Fruit fly (Drosophila melanogaster) whole organism, embryonic: ENCODE data around the gene CG13258.

Source experiments
- B-H2 ChIP-seq: fragments of 200-800 bp; sonication (Bioruptor generic); optimal IDR thresholded peaks from 2 replicates; lab custom pipeline; 2018; ENCODE audit warnings: missing biosample characterization, mild to moderate bottlenecking, missing genetic modification characterization
- Bgb ChIP-seq: fragments of 200-800 bp; sonication (Bioruptor generic); IDR thresholded peaks from 2 replicates; pipeline ENCODE4 v1.3.6; 2022; ENCODE audit warnings: missing biosample characterization, missing genetic modification characterization; ENCODE audit not compliant: partially characterized antibody
- C15 ChIP-seq: fragments of 200-800 bp; sonication (Bioruptor generic); IDR thresholded peaks from 3 replicates; pipeline ENCODE4 v1.3.6; 2022; ENCODE audit warnings: missing biosample characterization, missing genetic modification characterization
- CG11093 ChIP-seq: fragments of 200-800 bp; sonication (Bioruptor generic); IDR thresholded peaks from 3 replicates; pipeline ENCODE4 v1.3.6; 2022; ENCODE audit warnings: missing biosample characterization, missing genetic modification characterization
- CG12155 ChIP-seq: fragments of 200-800 bp; sonication (Bioruptor generic); optimal IDR thresholded peaks from 3 replicates; lab custom pipeline; 2016; ENCODE audit warnings: missing biosample characterization, missing genetic modification characterization
- CG1233 ChIP-seq: fragments of 200-800 bp; sonication (Bioruptor generic); optimal IDR thresholded peaks from 4 replicates; lab custom pipeline; 2018; ENCODE audit warnings: missing biosample characterization, mild to moderate bottlenecking, missing genetic modification characterization
- CG12744 ChIP-seq: fragments of 200-800 bp; sonication (Bioruptor generic); optimal IDR thresholded peaks from 2 replicates; lab custom pipeline; 2016; ENCODE audit warnings: missing biosample characterization, missing genetic modification characterization
- CG12769 ChIP-seq: fragments of 200-800 bp; sonication (Bioruptor generic); optimal IDR thresholded peaks from 2 replicates; lab custom pipeline; 2019; ENCODE audit warnings: missing biosample characterization, mild to moderate bottlenecking, missing genetic modification characterization, moderate library complexity
- CG12942 ChIP-seq: fragments of 200-800 bp; sonication (Bioruptor generic); optimal IDR thresholded peaks from 3 replicates; lab custom pipeline; 2016; ENCODE audit warnings: missing biosample characterization, missing genetic modification characterization
- CG14441 ChIP-seq: fragments of 200-800 bp; sonication (Bioruptor generic); IDR thresholded peaks from 2 replicates; pipeline ENCODE4 v1.3.6; 2022; ENCODE audit warnings: missing biosample characterization, missing genetic modification characterization
- CG14710 ChIP-seq: fragments of 200-800 bp; sonication (Bioruptor generic); optimal IDR thresholded peaks from 3 replicates; lab custom pipeline; 2019; ENCODE audit warnings: missing biosample characterization, mild to moderate bottlenecking, missing genetic modification characterization, moderate library complexity
- CG15011 ChIP-seq: fragments of 200-800 bp; sonication (Bioruptor generic); optimal IDR thresholded peaks from 3 replicates; lab custom pipeline; 2018; ENCODE audit warnings: missing biosample characterization, mild to moderate bottlenecking, missing genetic modification characterization
- CG15479 ChIP-seq: fragments of 200-800 bp; sonication (Bioruptor generic); optimal IDR thresholded peaks from 3 replicates; lab custom pipeline; 2019; ENCODE audit warnings: missing biosample characterization, mild to moderate bottlenecking, missing genetic modification characterization, moderate library complexity
- CG18262 ChIP-seq: fragments of 200-800 bp; optimal IDR thresholded peaks from 3 replicates; lab custom pipeline; 2019; ENCODE audit warnings: missing biosample characterization, mild to moderate bottlenecking, missing genetic modification characterization, moderate library complexity
- CG32767 ChIP-seq: fragments of 200-800 bp; sonication (Bioruptor generic); IDR thresholded peaks from 2 replicates; pipeline ENCODE4 v1.3.6; 2022; ENCODE audit warnings: missing biosample characterization, missing genetic modification characterization
- CG34224 ChIP-seq: fragments of 200-800 bp; sonication (Bioruptor generic); IDR thresholded peaks from 3 replicates; pipeline ENCODE4 v1.3.6; 2022; ENCODE audit warnings: missing biosample characterization, missing genetic modification characterization; ENCODE audit not compliant: partially characterized antibody
- CG5245 ChIP-seq: fragments of 200-800 bp; sonication (Bioruptor generic); optimal IDR thresholded peaks from 3 replicates; lab custom pipeline; 2016; ENCODE audit warnings: missing biosample characterization, missing genetic modification characterization
- CG5953 ChIP-seq: fragments of 200-800 bp; sonication (Bioruptor generic); IDR thresholded peaks from 2 replicates; pipeline ENCODE4 v1.3.6; 2022; ENCODE audit warnings: missing biosample characterization, missing genetic modification characterization
- CG7786 ChIP-seq: fragments of 200-800 bp; sonication (Bioruptor generic); optimal IDR thresholded peaks from 2 replicates; lab custom pipeline; 2016; ENCODE audit warnings: missing biosample characterization, missing genetic modification characterization
- ERR ChIP-seq: fragments of 200-800 bp; sonication (Bioruptor generic); optimal IDR thresholded peaks from 2 replicates; lab custom pipeline; 2016; ENCODE audit warnings: missing biosample characterization, missing genetic modification characterization
- Ets97D ChIP-seq: fragments of 200-800 bp; sonication (Bioruptor generic); optimal IDR thresholded peaks from 3 replicates; lab custom pipeline; 2016; ENCODE audit warnings: missing biosample characterization, missing genetic modification characterization
- HHEX ChIP-seq: fragments of 200-800 bp; sonication (Bioruptor generic); optimal IDR thresholded peaks from 3 replicates; lab custom pipeline; 2017; ENCODE audit warnings: missing biosample characterization, mild to moderate bottlenecking, missing genetic modification characterization, missing genetic modification reagents
- HLH4C ChIP-seq: fragments of 200-800 bp; sonication (Bioruptor generic); IDR thresholded peaks from 3 replicates; pipeline ENCODE4 v1.3.6; 2022; ENCODE audit warnings: missing biosample characterization, missing genetic modification characterization; ENCODE audit not compliant: partially characterized antibody
- HmgD ChIP-seq: fragments of 200-800 bp; sonication (Bioruptor generic); optimal IDR thresholded peaks from 3 replicates; lab custom pipeline; 2016; ENCODE audit warnings: missing biosample characterization, missing genetic modification characterization
- Mad ChIP-seq: fragments of 200-800 bp; sonication (Bioruptor generic); optimal IDR thresholded peaks from 2 replicates; lab custom pipeline; 2016; ENCODE audit warnings: missing biosample characterization, missing genetic modification characterization
- Oli ChIP-seq: fragments of 200-800 bp; sonication (Bioruptor generic); optimal IDR thresholded peaks from 2 replicates; lab custom pipeline; 2018; ENCODE audit warnings: missing biosample characterization, mild to moderate bottlenecking, missing genetic modification characterization, moderate library complexity
- Opbp ChIP-seq: fragments of 200-800 bp; sonication (Bioruptor generic); IDR thresholded peaks from 3 replicates; pipeline ENCODE4 v1.3.6; 2022; ENCODE audit warnings: missing biosample characterization, missing genetic modification characterization; ENCODE audit not compliant: partially characterized antibody
- PHDP ChIP-seq: fragments of 200-800 bp; sonication (Bioruptor generic); optimal IDR thresholded peaks from 3 replicates; lab custom pipeline; 2018; ENCODE audit warnings: missing biosample characterization, mild to moderate bottlenecking, missing genetic modification characterization, moderate library complexity
- ap ChIP-seq: fragments of 200-800 bp; sonication (Bioruptor generic); IDR thresholded peaks from 2 replicates; pipeline ENCODE4 v1.3.6; 2022; ENCODE audit warnings: missing biosample characterization, missing genetic modification characterization
- br ChIP-seq: fragments of >200 bp; optimal IDR thresholded peaks from 2 replicates; lab custom pipeline; 2017
- croc ChIP-seq: fragments of 200-800 bp; sonication (Bioruptor generic); conservative IDR thresholded peaks from 3 replicates; pipeline ENCODE4 v1.3.6; 2022; ENCODE audit warnings: missing biosample characterization, missing genetic modification characterization
- dmrt11E ChIP-seq: fragments of 200-800 bp; sonication (Bioruptor generic); optimal IDR thresholded peaks from 3 replicates; lab custom pipeline; 2018; ENCODE audit warnings: missing biosample characterization, mild to moderate bottlenecking, missing genetic modification characterization, moderate library complexity
- esg ChIP-seq: fragments of 200-800 bp; sonication (Bioruptor generic); conservative IDR thresholded peaks from 2 replicates; pipeline ENCODE4 v1.3.6; 2022; ENCODE audit warnings: missing biosample characterization, missing genetic modification characterization
- eve ChIP-seq, 2 experiments: fragments of >200 bp; optimal IDR thresholded peaks; 2 replicates each; lab custom pipeline; 2017; ENCODE audit warnings: missing biosample characterization in 2 of 2, missing genetic modification characterization in 2 of 2
- fd102C ChIP-seq: fragments of 200-800 bp; sonication (Bioruptor generic); optimal IDR thresholded peaks from 2 replicates; lab custom pipeline; 2018; ENCODE audit warnings: missing biosample characterization, mild to moderate bottlenecking, missing genetic modification characterization, moderate library complexity
- ftz-f1 ChIP-seq: fragments of 200-800 bp; sonication (Bioruptor generic); optimal IDR thresholded peaks from 2 replicates; lab custom pipeline; 2016; ENCODE audit warnings: missing biosample characterization, missing genetic modification characterization
- fu2 ChIP-seq: fragments of 200-800 bp; sonication (Bioruptor generic); optimal IDR thresholded peaks from 2 replicates; lab custom pipeline; 2016; ENCODE audit warnings: missing biosample characterization, missing genetic modification characterization
- gcm ChIP-seq: fragments of 200-800 bp; sonication (Bioruptor generic); optimal IDR thresholded peaks from 2 replicates; lab custom pipeline; 2019; ENCODE audit warnings: missing biosample characterization, mild to moderate bottlenecking, missing genetic modification characterization, moderate library complexity
- hbn ChIP-seq: fragments of 200-800 bp; sonication (Bioruptor generic); IDR thresholded peaks from 2 replicates; pipeline ENCODE4 v1.3.6; 2022; ENCODE audit warnings: missing biosample characterization, missing genetic modification characterization; ENCODE audit not compliant: partially characterized antibody
- hth ChIP-seq: fragments of >200 bp; optimal IDR thresholded peaks from 2 replicates; lab custom pipeline; 2017; ENCODE audit warnings: inconsistent platforms
- lola ChIP-seq, 3 experiments: fragments of >200 bp in 2 of 3; fragments of 200-800 bp in 1 of 3; sonication (Bioruptor generic) in 1 of 3; optimal IDR thresholded peaks; 2 replicates each; lab custom pipeline; 2017 to 2019; ENCODE audit warnings: missing biosample characterization in 3 of 3, missing genetic modification characterization in 3 of 3, mild to moderate bottlenecking in 1 of 3, moderate library complexity in 1 of 3
- luna ChIP-seq: fragments of 200-800 bp; sonication (Bioruptor generic); optimal IDR thresholded peaks from 2 replicates; lab custom pipeline; 2016; ENCODE audit warnings: missing biosample characterization, missing genetic modification characterization
- nmo ChIP-seq: fragments of 200-800 bp; sonication (Bioruptor generic); optimal IDR thresholded peaks from 2 replicates; lab custom pipeline; 2018; ENCODE audit warnings: missing biosample characterization, mild to moderate bottlenecking, missing genetic modification characterization, moderate library complexity
- onecut ChIP-seq: fragments of 200-800 bp; sonication (Bioruptor generic); IDR thresholded peaks from 2 replicates; pipeline ENCODE4 v1.3.6; 2022; ENCODE audit warnings: missing biosample characterization, missing genetic modification characterization
- otp ChIP-seq: fragments of 200-800 bp; sonication (Bioruptor generic); IDR thresholded peaks from 3 replicates; pipeline ENCODE4, ENCODE4 v1.3.6; 2022; ENCODE audit warnings: missing biosample characterization, missing genetic modification characterization
- sens ChIP-seq: fragments of 200-800 bp; sonication (Bioruptor generic); peaks from one replicate; lab custom pipeline; 2016; ENCODE audit warnings: missing biosample characterization, missing genetic modification characterization
- sens-2 ChIP-seq: fragments of 200-800 bp; sonication (Bioruptor generic); IDR thresholded peaks from 2 replicates; pipeline ENCODE4 v1.3.6; 2022; ENCODE audit warnings: missing biosample characterization, missing genetic modification characterization
- wek ChIP-seq: fragments of 200-800 bp; sonication (Bioruptor generic); optimal IDR thresholded peaks from 3 replicates; lab custom pipeline; 2018; ENCODE audit warnings: missing biosample characterization, mild to moderate bottlenecking, missing genetic modification characterization, moderate library complexity

CG13258 gene

DNA sequence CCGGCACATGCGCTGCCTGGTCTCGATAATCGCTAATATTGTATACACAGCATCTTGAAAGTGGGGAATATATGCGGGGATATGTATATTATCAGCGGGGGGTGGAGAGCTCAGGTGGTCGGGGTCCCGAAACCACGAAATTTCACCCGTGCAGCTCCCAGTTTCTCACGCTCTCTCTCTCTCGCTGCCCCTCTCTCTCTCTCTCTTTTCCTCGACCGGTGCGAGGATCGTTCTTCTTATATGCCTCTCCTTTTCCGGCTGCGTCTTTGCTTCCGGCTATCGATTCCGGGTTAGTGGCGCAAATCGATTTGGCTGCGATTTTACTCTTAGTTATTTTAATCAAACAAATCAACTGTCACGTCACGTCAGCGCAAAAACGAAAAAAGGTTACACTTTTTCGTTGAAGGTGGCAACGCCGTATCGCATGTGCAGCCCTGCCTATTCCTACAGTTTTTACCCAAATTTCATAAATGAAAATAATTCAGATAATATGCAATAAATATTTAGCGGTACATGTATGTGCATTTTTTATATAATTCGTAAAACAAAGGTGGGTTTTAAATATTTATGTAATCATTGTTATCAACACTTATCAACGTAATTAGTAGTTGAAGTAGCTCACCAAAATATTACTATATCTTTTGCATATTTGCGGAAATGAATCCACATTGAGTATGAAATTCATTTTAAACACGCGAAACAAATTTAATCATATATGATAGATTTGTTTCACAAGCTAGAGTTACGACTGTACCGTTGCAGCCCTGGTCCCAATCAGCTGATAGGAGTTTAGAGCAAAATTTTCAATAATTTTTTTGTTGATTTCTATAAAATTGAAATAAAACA lies 6.9 kb upstream of the CG13258 start, which contains the start of the genes heix and CG17328 (continued):
- TF ChIP-seq onecut (GFP tag; lab: Robert Waterston, UW) (peak; percentile 8; the same call in 1 of the 2 replicates), CG1233 (peak; percentile 69), Mad (peak; percentile 69), Bgb (GFP tag; lab: Robert Waterston, UW) (no peak; the same call in 1 of the 2 replicates), hth (lab: Kevin White, UChicago) (no peak), CG12155 (GFP tag; lab: Kevin White, UChicago) (peak; percentile 58), CG11093 (GFP tag; lab: Robert Waterston, UW) (peak; percentile 61; the same call in 2 of the 3 replicates), otp (GFP tag; lab: Robert Waterston, UW) (no peak; the same call in 1 of the 3 replicates), luna (peak; percentile 70), PHDP (peak; percentile 78), ftz-f1 (GFP tag; lab: Kevin White, UChicago) (peak; percentile 67), CG14710 (tag; lab: Kevin White, UChicago) (peak; percentile 94), dmrt11E (tag; lab: Kevin White, UChicago) (peak; percentile 59), HLH4C (no peak), CG12942 (GFP tag; lab: Kevin White, UChicago) (peak; percentile 57), C15 (GFP tag; lab: Robert Waterston, UW) (0 out of 3 replicates have a peak, but pooled peaks have one; percentile 15), CG5953 (GFP tag; lab: Robert Waterston, UW) (peak; percentile 43; the same call in 1 of the 2 replicates), CG32767 (GFP tag; lab: Robert Waterston, UW) (no peak; the same call in 1 of the 2 replicates), B-H2 (GFP tag; lab: Kevin White, UChicago) (peak; percentile 73), croc (GFP tag; lab: Robert Waterston, UW) (peak; percentile 29; the same call in 1 of the 3 replicates), eve (GFP tag; optimal IDR thresholded peaks at IDR 0.05; lab: Kevin White, UChicago) (no peak), gcm (GFP tag; lab: Kevin White, UChicago) (peak; percentile 30), CG5245 (GFP tag; lab: Kevin White, UChicago) (no peak), fu2 (GFP tag; lab: Kevin White, UChicago) (peak; percentile 45), hbn (GFP tag; lab: Robert Waterston, UW) (peak; percentile 25; the same call in 1 of the 2 replicates), CG12769 (peak; percentile 96), Ets97D (GFP tag; lab: Kevin White, UChicago) (peak; percentile 74), br (lab: Kevin White, UChicago) (no peak), CG18262 (tag; lab: Kevin White, UChicago) (peak; percentile 70), Opbp (GFP tag; lab: Robert Waterston, UW) (0 out of 3 replicates have a peak, but pooled peaks have one; percentile 24), CG14441 (peak; percentile 79), nmo (GFP tag; lab: Kevin White, UChicago) (peak; percentile 81), sens-2 (0 out of 2 replicates have a peak, but pooled peaks have one; percentile 7), Oli (no peak), fd102C (GFP tag; lab: Kevin White, UChicago) (no peak), CG34224 (0 out of 3 replicates have a peak, but pooled peaks have one; percentile 12), wek (GFP tag; lab: Kevin White, UChicago) (no peak), HHEX (GFP tag; lab: Kevin White, UChicago) (peak; percentile 41), CG7786 (GFP tag; lab: Kevin White, UChicago) (peak; percentile 56), CG15011 (GFP tag; lab: Kevin White, UChicago) (no peak), ERR (GFP tag; lab: Kevin White, UChicago) (no peak), sens (GFP tag; lab: Kevin White, UChicago) (peak; percentile 94), CG12744 (GFP tag; lab: Kevin White, UChicago) (peak; percentile 35), esg (GFP tag; lab: Robert Waterston, UW) (peak; percentile 59), HmgD (no peak), CG15479 (peak; percentile 73), lola (GFP tag; optimal IDR thresholded peaks at IDR 0.05; lab: Kevin White, UChicago) (peak in 1 of 3 experiments; percentile 70), ap (GFP tag; lab: Robert Waterston, UW) (no peak)
